Fruit fly (Drosophila melanogaster) whole organism, embryonic: ENCODE measurements around the gene CG42578.
A peak's percentile ranks its signal among the peaks of the same experiment; 100 is the strongest.

Experiments
- Blimp-1 ChIP-seq: fragments of 200-800 bp; sonication (Bioruptor generic); optimal IDR thresholded peaks from 3 replicates; lab custom pipeline; 2018; ENCODE audit warnings: missing biosample characterization, missing genetic modification characterization, mild to moderate bottlenecking, moderate library complexity, missing genetic modification reagents
- Bteb2 ChIP-seq: fragments of 200-800 bp; sonication (Bioruptor generic); optimal IDR thresholded peaks from 2 replicates; lab custom pipeline; 2016; ENCODE audit warnings: missing biosample characterization, missing genetic modification characterization
- CG10543 ChIP-seq: fragments of 200-800 bp; sonication (Bioruptor generic); optimal IDR thresholded peaks from 3 replicates; lab custom pipeline; 2017; ENCODE audit warnings: missing biosample characterization, mild to moderate bottlenecking, missing genetic modification characterization, moderate library complexity
- CG12744 ChIP-seq: fragments of 200-800 bp; sonication (Bioruptor generic); optimal IDR thresholded peaks from 2 replicates; lab custom pipeline; 2016; ENCODE audit warnings: missing biosample characterization, missing genetic modification characterization
- CG14860 ChIP-seq: fragments of 200-800 bp; sonication (Bioruptor generic); IDR thresholded peaks from 3 replicates; pipeline ENCODE4 v1.3.6; 2022; ENCODE audit warnings: missing biosample characterization, missing genetic modification characterization; ENCODE audit not compliant: partially characterized antibody
- CG15011 ChIP-seq: fragments of 200-800 bp; sonication (Bioruptor generic); optimal IDR thresholded peaks from 3 replicates; lab custom pipeline; 2018; ENCODE audit warnings: missing biosample characterization, mild to moderate bottlenecking, missing genetic modification characterization
- CG15479 ChIP-seq: fragments of 200-800 bp; sonication (Bioruptor generic); optimal IDR thresholded peaks from 3 replicates; lab custom pipeline; 2019; ENCODE audit warnings: missing biosample characterization, mild to moderate bottlenecking, missing genetic modification characterization, moderate library complexity
- CG15601 ChIP-seq: fragments of 200-800 bp; sonication (Bioruptor generic); optimal IDR thresholded peaks from 3 replicates; lab custom pipeline; 2019; ENCODE audit warnings: missing biosample characterization, mild to moderate bottlenecking, missing genetic modification characterization, moderate library complexity
- CG2199 ChIP-seq: fragments of 200-800 bp; sonication (Bioruptor generic); IDR thresholded peaks from 3 replicates; pipeline ENCODE4 v1.3.6; 2022; ENCODE audit warnings: missing biosample characterization, missing genetic modification characterization
- CG2712 ChIP-seq: fragments of 200-800 bp; optimal IDR thresholded peaks from 3 replicates; lab custom pipeline; 2019; ENCODE audit warnings: missing biosample characterization, mild to moderate bottlenecking, missing genetic modification characterization, moderate library complexity
- CG30431 ChIP-seq: fragments of 200-800 bp; sonication (Bioruptor generic); optimal IDR thresholded peaks from 2 replicates; lab custom pipeline; 2017; ENCODE audit warnings: missing biosample characterization, missing genetic modification characterization
- CG32767 ChIP-seq: fragments of 200-800 bp; sonication (Bioruptor generic); IDR thresholded peaks from 2 replicates; pipeline ENCODE4 v1.3.6; 2022; ENCODE audit warnings: missing biosample characterization, missing genetic modification characterization
- CG34422 ChIP-seq: fragments of 200-800 bp; sonication (Bioruptor generic); IDR thresholded peaks from 3 replicates; pipeline ENCODE4 v1.3.6; 2022; ENCODE audit warnings: missing biosample characterization, missing genetic modification characterization
- CG4328 ChIP-seq: fragments of 200-800 bp; sonication (Bioruptor generic); optimal IDR thresholded peaks from 3 replicates; lab custom pipeline; 2017; ENCODE audit warnings: missing biosample characterization, missing genetic modification reagents, missing genetic modification characterization
- CG43689 ChIP-seq: fragments of 200-800 bp; sonication (Bioruptor generic); IDR thresholded peaks from 2 replicates; pipeline ENCODE4 v1.3.6; 2022; ENCODE audit warnings: missing biosample characterization, missing genetic modification characterization
- CG4404 ChIP-seq: fragments of 200-800 bp; sonication (Bioruptor generic); IDR thresholded peaks from 2 replicates; pipeline ENCODE4 v1.3.6; 2022; ENCODE audit warnings: missing biosample characterization, missing genetic modification characterization
- CG5180 ChIP-seq: fragments of 200-800 bp; sonication (Bioruptor generic); optimal IDR thresholded peaks from 3 replicates; lab custom pipeline; 2017; ENCODE audit warnings: missing biosample characterization, missing genetic modification characterization, mild to moderate bottlenecking, moderate library complexity, missing genetic modification reagents
- CG7556 ChIP-seq: fragments of 200-800 bp; sonication (Bioruptor generic); optimal IDR thresholded peaks from 2 replicates; lab custom pipeline; 2017; ENCODE audit warnings: missing biosample characterization, mild to moderate bottlenecking, missing genetic modification characterization
- CG8281 ChIP-seq: fragments of 200-800 bp; sonication (Bioruptor generic); optimal IDR thresholded peaks from 2 replicates; lab custom pipeline; 2018; ENCODE audit warnings: missing biosample characterization, mild to moderate bottlenecking, missing genetic modification characterization, moderate library complexity
- CG8924 ChIP-seq: fragments of 200-800 bp; optimal IDR thresholded peaks from 3 replicates; lab custom pipeline; 2019; ENCODE audit warnings: missing biosample characterization, mild to moderate bottlenecking, missing genetic modification characterization, moderate library complexity
- Dek ChIP-seq: fragments of 200-800 bp; sonication (Bioruptor generic); optimal IDR thresholded peaks from 3 replicates; lab custom pipeline; 2019; ENCODE audit warnings: missing biosample characterization, mild to moderate bottlenecking, missing genetic modification characterization, moderate library complexity
- Dll ChIP-seq: fragments of 200-800 bp; sonication (Bioruptor generic); IDR thresholded peaks from 4 replicates; pipeline ENCODE4 v1.3.6; 2022; ENCODE audit warnings: missing biosample characterization, missing genetic modification characterization; ENCODE audit not compliant: partially characterized antibody
- E2f1 ChIP-seq: fragments of 200-800 bp; sonication (Bioruptor generic); IDR thresholded peaks from 2 replicates; pipeline ENCODE4 v1.3.6; 2022; ENCODE audit warnings: missing biosample characterization, missing genetic modification characterization
- HmgZ ChIP-seq: fragments of 200-800 bp; sonication (Bioruptor generic); optimal IDR thresholded peaks from 2 replicates; lab custom pipeline; 2018; ENCODE audit warnings: missing biosample characterization, mild to moderate bottlenecking, missing genetic modification characterization
- Myb ChIP-seq: fragments of 200-800 bp; sonication (Bioruptor generic); optimal IDR thresholded peaks from 2 replicates; lab custom pipeline; 2016; ENCODE audit warnings: missing biosample characterization, missing genetic modification characterization
- Rfx ChIP-seq: fragments of 200-800 bp; sonication (Bioruptor generic); IDR thresholded peaks from 2 replicates; pipeline ENCODE4 v1.3.6; 2022; ENCODE audit warnings: missing biosample characterization, missing genetic modification characterization
- Side ChIP-seq: fragments of 200-800 bp; sonication (Bioruptor generic); optimal IDR thresholded peaks from 2 replicates; lab custom pipeline; 2016; ENCODE audit warnings: missing biosample characterization, missing genetic modification characterization
- Stat92E ChIP-seq, 3 experiments: fragments of >200 bp in 2 of 3; fragments of 200-800 bp in 1 of 3; sonication (Bioruptor generic) in 1 of 3; optimal IDR thresholded peaks; 2 replicates each; lab custom pipeline; 2017 to 2019; ENCODE audit warnings: missing biosample characterization in 3 of 3, missing genetic modification characterization in 3 of 3, mild to moderate bottlenecking in 1 of 3, moderate library complexity in 1 of 3
- Xrp1 ChIP-seq: fragments of 200-800 bp; sonication (Bioruptor generic); IDR thresholded peaks from 2 replicates; pipeline ENCODE4 v1.3.6; 2022; ENCODE audit warnings: missing biosample characterization, missing genetic modification characterization
- amos ChIP-seq: fragments of 200-800 bp; sonication (Bioruptor generic); IDR thresholded peaks from 2 replicates; pipeline ENCODE4 v1.3.6; 2022; ENCODE audit warnings: missing biosample characterization, missing genetic modification characterization; ENCODE audit not compliant: partially characterized antibody
- btn ChIP-seq: fragments of 200-800 bp; sonication (Bioruptor generic); optimal IDR thresholded peaks from 2 replicates; lab custom pipeline; 2016; ENCODE audit warnings: missing biosample characterization, missing genetic modification characterization
- cad ChIP-seq: fragments of >200 bp; optimal IDR thresholded peaks from 2 replicates; lab custom pipeline; 2017; ENCODE audit warnings: missing biosample characterization, missing genetic modification characterization
- dan ChIP-seq: fragments of 200-800 bp; sonication (Bioruptor generic); IDR thresholded peaks from 2 replicates; pipeline ENCODE4 v1.3.6; 2022; ENCODE audit warnings: missing biosample characterization, missing genetic modification characterization
- en ChIP-seq: fragments of 200-800 bp; sonication (Bioruptor generic); optimal IDR thresholded peaks from 2 replicates; lab custom pipeline; 2016; ENCODE audit warnings: missing biosample characterization, missing genetic modification characterization
- esg ChIP-seq: fragments of 200-800 bp; sonication (Bioruptor generic); conservative IDR thresholded peaks from 2 replicates; pipeline ENCODE4 v1.3.6; 2022; ENCODE audit warnings: missing biosample characterization, missing genetic modification characterization
- ftz-f1 ChIP-seq: fragments of 200-800 bp; sonication (Bioruptor generic); optimal IDR thresholded peaks from 2 replicates; lab custom pipeline; 2016; ENCODE audit warnings: missing biosample characterization, missing genetic modification characterization
- gce ChIP-seq: fragments of 200-800 bp; sonication (Bioruptor generic); IDR thresholded peaks from 3 replicates; pipeline ENCODE4 v1.3.6; 2022; ENCODE audit warnings: missing biosample characterization, missing genetic modification characterization
- gcm ChIP-seq: fragments of 200-800 bp; sonication (Bioruptor generic); optimal IDR thresholded peaks from 2 replicates; lab custom pipeline; 2019; ENCODE audit warnings: missing biosample characterization, mild to moderate bottlenecking, missing genetic modification characterization, moderate library complexity
- ham ChIP-seq: fragments of 200-800 bp; sonication (Bioruptor generic); IDR thresholded peaks from 2 replicates; pipeline ENCODE4 v1.3.6; 2022; ENCODE audit warnings: missing biosample characterization, missing genetic modification characterization
- ind ChIP-seq: fragments of 200-800 bp; sonication (Bioruptor generic); optimal IDR thresholded peaks from 3 replicates; lab custom pipeline; 2016; ENCODE audit warnings: missing biosample characterization, missing genetic modification characterization
- odd ChIP-seq: fragments of 200-800 bp; sonication (Bioruptor generic); optimal IDR thresholded peaks from 2 replicates; lab custom pipeline; 2017; ENCODE audit warnings: missing biosample characterization, mild to moderate bottlenecking, missing genetic modification characterization
- onecut ChIP-seq: fragments of 200-800 bp; sonication (Bioruptor generic); IDR thresholded peaks from 2 replicates; pipeline ENCODE4 v1.3.6; 2022; ENCODE audit warnings: missing biosample characterization, missing genetic modification characterization
- ranshi ChIP-seq: fragments of 200-800 bp; sonication (Bioruptor generic); IDR thresholded peaks from 2 replicates; pipeline ENCODE4 v1.3.6; 2022; ENCODE audit warnings: missing biosample characterization, missing genetic modification characterization
- run ChIP-seq: fragments of 200-800 bp; sonication (Bioruptor generic); optimal IDR thresholded peaks from 3 replicates; lab custom pipeline; 2018; ENCODE audit warnings: missing biosample characterization, mild to moderate bottlenecking, missing genetic modification characterization
- tgo ChIP-seq: fragments of 200-800 bp; sonication (Bioruptor generic); IDR thresholded peaks from 3 replicates; pipeline ENCODE4 v1.3.6; 2022; ENCODE audit warnings: missing biosample characterization, missing genetic modification characterization
- tin ChIP-seq: fragments of 200-800 bp; sonication (Bioruptor generic); optimal IDR thresholded peaks from 3 replicates; lab custom pipeline; 2016; ENCODE audit warnings: missing biosample characterization, missing genetic modification characterization
- vvl ChIP-seq: fragments of 200-800 bp; sonication (Bioruptor generic); IDR thresholded peaks from 2 replicates; pipeline ENCODE4 v1.3.6; 2022; ENCODE audit warnings: missing biosample characterization, missing genetic modification characterization
- z ChIP-seq: fragments of 200-800 bp; sonication (Bioruptor generic); IDR thresholded peaks from 3 replicates; pipeline ENCODE4 v1.3.6; 2022; ENCODE audit warnings: missing biosample characterization, missing genetic modification characterization
- zen ChIP-seq: fragments of 200-800 bp; sonication (Bioruptor generic); optimal IDR thresholded peaks from 3 replicates; lab custom pipeline; 2018; ENCODE audit warnings: missing biosample characterization, mild to moderate bottlenecking, missing genetic modification characterization, moderate library complexity

CG42578 gene

dm6 chrX:20495767-20496656 lies 49.8 kb downstream of the CG42578 start (continued):
- no peak for TF ChIP-seq CG14860
- peak; percentile 59 for TF ChIP-seq Bteb2
- TF ChIP-seq CG15601 (tag; lab: Kevin White, UChicago), result peak; percentile 54
- peak; percentile 63 for TF ChIP-seq CG7556 (GFP tag; lab: Kevin White, UChicago)
- no peak for TF ChIP-seq HmgZ
- TF ChIP-seq dan, result no peak
- TF ChIP-seq CG15479, result no peak
- peak; percentile 17 for TF ChIP-seq ftz-f1 (GFP tag; lab: Kevin White, UChicago)
- TF ChIP-seq CG4328 (GFP tag; lab: Kevin White, UChicago), result no peak
- peak; percentile 1 for TF ChIP-seq CG8281
- no peak for TF ChIP-seq cad (GFP tag; lab: Kevin White, UChicago)
- peak; percentile 23 for TF ChIP-seq Dek (tag; lab: Kevin White, UChicago)
- TF ChIP-seq z (GFP tag; lab: Robert Waterston, UW), result no peak
- peak; percentile 90 for TF ChIP-seq onecut (GFP tag; lab: Robert Waterston, UW)
- TF ChIP-seq Dll, result no peak
- 0 out of 3 replicates have a peak, but pooled peaks have one; percentile 50 for TF ChIP-seq gce (GFP tag; lab: Robert Waterston, UW)
- no peak for TF ChIP-seq Stat92E (GFP tag; optimal IDR thresholded peaks at IDR 0.05; lab: Kevin White, UChicago)
- peak; percentile 12 for TF ChIP-seq gcm (GFP tag; lab: Kevin White, UChicago)
- TF ChIP-seq ham (GFP tag; lab: Robert Waterston, UW), result no peak
- TF ChIP-seq Myb (GFP tag; lab: Kevin White, UChicago), result peak; percentile 32
- no peak for TF ChIP-seq amos
- no peak for TF ChIP-seq CG43689 (GFP tag; lab: Robert Waterston, UW)
- TF ChIP-seq CG10543 (GFP tag; lab: Kevin White, UChicago), result no peak
- TF ChIP-seq CG32767 (GFP tag; lab: Robert Waterston, UW), result no peak
- TF ChIP-seq CG30431 (GFP tag; lab: Kevin White, UChicago), result no peak
- peak; percentile 52 for TF ChIP-seq tin (GFP tag; lab: Kevin White, UChicago)
- TF ChIP-seq Side (GFP tag; lab: Kevin White, UChicago), result peak; percentile 58
- peak; percentile 60 for TF ChIP-seq esg
- peak; percentile 62 for TF ChIP-seq CG2712 (tag; lab: Kevin White, UChicago)
- TF ChIP-seq tgo, result peak; percentile 59; the same call in 2 of the 3 replicates
- peak; percentile 70 for TF ChIP-seq Blimp-1
- no peak for TF ChIP-seq CG2199
- TF ChIP-seq CG34422 (GFP tag; lab: Robert Waterston, UW), result peak; percentile 41; the same call in 1 of the 3 replicates
- peak; percentile 76 for TF ChIP-seq CG8924 (tag; lab: Kevin White, UChicago)
- peak; percentile 44 for TF ChIP-seq odd
- peak; percentile 10 for TF ChIP-seq zen
- TF ChIP-seq en (GFP tag; lab: Kevin White, UChicago), result peak; percentile 56
- TF ChIP-seq run (tag; lab: Kevin White, UChicago), result no peak
- peak; percentile 77 for TF ChIP-seq Xrp1
- TF ChIP-seq ranshi, result no peak
- peak; percentile 33; the same call in 1 of the 2 replicates for TF ChIP-seq CG4404
- TF ChIP-seq Rfx (GFP tag; lab: Robert Waterston, UW), result peak; percentile 47
- TF ChIP-seq vvl (GFP tag; lab: Robert Waterston, UW), result peak; percentile 52; the same call in 1 of the 2 replicates
- TF ChIP-seq CG12744, result no peak
- peak; percentile 46 for TF ChIP-seq CG15011
- peak; percentile 5 for TF ChIP-seq CG5180 (GFP tag; lab: Kevin White, UChicago)
- TF ChIP-seq E2f1 (GFP tag; lab: Robert Waterston, UW), result peak; percentile 42
- TF ChIP-seq ind (GFP tag; lab: Kevin White, UChicago), result peak; percentile 57
- no peak for TF ChIP-seq btn
